Worm (Caenorhabditis elegans) whole organism, midembryonic: Measurements from ENCODE around the gene C35A5.3.

Experiments
- T22C8.4 ChIP-seq: fragments of 200-800 bp; sonication (Bioruptor generic); IDR thresholded peaks from 2 replicates; pipeline ENCODE4 v1.3.6; 2022; ENCODE audit warnings: missing genetic modification characterization, missing compliant biosample characterization
- cog-1 ChIP-seq: sonication (generic microtip); optimal IDR thresholded peaks from 2 replicates; lab custom pipeline; 2016; ENCODE audit warnings: missing genetic modification characterization, missing compliant biosample characterization
- flt-1 ChIP-seq: fragments of 200-800 bp; sonication (Bioruptor generic); IDR thresholded peaks from 2 replicates; pipeline ENCODE4 v1.3.6; 2022; ENCODE audit warnings: missing genetic modification characterization, missing compliant biosample characterization
- klf-2 ChIP-seq: fragments of 200-800 bp; sonication (Bioruptor generic); conservative IDR thresholded peaks from 2 replicates; pipeline ENCODE4 v1.3.6; 2022; ENCODE audit warnings: missing genetic modification reagents, missing genetic modification characterization, missing compliant biosample characterization
- ref-1 ChIP-seq: fragments of 200-800 bp; sonication (Bioruptor generic); conservative IDR thresholded peaks from 2 replicates; pipeline ENCODE4 v1.3.6; 2022; ENCODE audit warnings: missing genetic modification reagents, missing genetic modification characterization, missing compliant biosample characterization
- ztf-23 ChIP-seq: fragments of 200-800 bp; sonication (Bioruptor generic); IDR thresholded peaks from 2 replicates; pipeline ENCODE4 v1.3.6; 2022; ENCODE audit warnings: missing genetic modification reagents, missing genetic modification characterization, missing compliant biosample characterization
- ztf-29 ChIP-seq: fragments of 200-800 bp; sonication (Bioruptor generic); IDR thresholded peaks from 2 replicates; pipeline ENCODE4 v1.3.6; 2022; ENCODE audit warnings: missing genetic modification reagents, missing genetic modification characterization, missing compliant biosample characterization

ce11 chrV:10516702-10517101 lies 15.5 kb upstream of the C35A5.3 start:
- TF ChIP-seq klf-2 (no peak), ztf-29 (GFP tag; lab: Robert Waterston, UW) (no peak), flt-1 (GFP tag; lab: Robert Waterston, UW) (no peak), ref-1 (GFP tag; lab: Robert Waterston, UW) (no peak), cog-1 (tag; lab: Kevin White, UChicago) (no peak), T22C8.4 (GFP tag; lab: Robert Waterston, UW) (no peak), ztf-23 (GFP tag; lab: Robert Waterston, UW) (no peak)
